Fruit fly (Drosophila melanogaster) whole organism, embryonic: ENCODE results near the gene CG43077.

ENCODE experiments used
- B-H2 ChIP-seq: fragments of 200-800 bp; sonication (Bioruptor generic); optimal IDR thresholded peaks from 2 replicates; lab custom pipeline; 2018; ENCODE audit warnings: missing biosample characterization, mild to moderate bottlenecking, missing genetic modification characterization
- Bgb ChIP-seq: fragments of 200-800 bp; sonication (Bioruptor generic); IDR thresholded peaks from 2 replicates; pipeline ENCODE4 v1.3.6; 2022; ENCODE audit warnings: missing biosample characterization, missing genetic modification characterization; ENCODE audit not compliant: partially characterized antibody
- C15 ChIP-seq: fragments of 200-800 bp; sonication (Bioruptor generic); IDR thresholded peaks from 3 replicates; pipeline ENCODE4 v1.3.6; 2022; ENCODE audit warnings: missing biosample characterization, missing genetic modification characterization
- CG10366 ChIP-seq: fragments of 200-800 bp; sonication (Bioruptor generic); IDR thresholded peaks from 2 replicates; pipeline ENCODE4 v1.3.6; 2022; ENCODE audit warnings: missing biosample characterization, missing genetic modification characterization
- CG11504 ChIP-seq: fragments of 200-800 bp; sonication (Bioruptor generic); optimal IDR thresholded peaks from 3 replicates; lab custom pipeline; 2019; ENCODE audit warnings: missing biosample characterization, mild to moderate bottlenecking, missing genetic modification characterization, moderate library complexity
- CG11696 ChIP-seq: fragments of 200-800 bp; sonication (Bioruptor generic); IDR thresholded peaks from 2 replicates; pipeline ENCODE4 v1.3.6; 2022; ENCODE audit warnings: missing biosample characterization, missing genetic modification characterization
- CG13894 ChIP-seq: fragments of 200-800 bp; sonication (Bioruptor generic); optimal IDR thresholded peaks from 3 replicates; lab custom pipeline; 2018; ENCODE audit warnings: missing biosample characterization, mild to moderate bottlenecking, missing genetic modification characterization, moderate library complexity
- CG1602 ChIP-seq: fragments of 200-800 bp; sonication (Bioruptor generic); optimal IDR thresholded peaks from 3 replicates; lab custom pipeline; 2016; ENCODE audit warnings: missing biosample characterization, missing genetic modification characterization
- CG17829 ChIP-seq: fragments of 200-800 bp; optimal IDR thresholded peaks from 2 replicates; lab custom pipeline; 2019; ENCODE audit warnings: missing biosample characterization, mild to moderate bottlenecking, missing genetic modification characterization, moderate library complexity
- CG18599 ChIP-seq: fragments of 200-800 bp; sonication (Bioruptor generic); optimal IDR thresholded peaks from 3 replicates; lab custom pipeline; 2017; ENCODE audit warnings: missing biosample characterization, missing genetic modification characterization, mild to moderate bottlenecking, moderate library complexity, missing genetic modification reagents
- CG30403 ChIP-seq: fragments of 200-800 bp; sonication (Bioruptor generic); optimal IDR thresholded peaks from 3 replicates; lab custom pipeline; 2016; ENCODE audit warnings: missing biosample characterization, missing genetic modification characterization
- CG4617 ChIP-seq: fragments of 200-800 bp; sonication (Bioruptor generic); optimal IDR thresholded peaks from 3 replicates; lab custom pipeline; 2016; ENCODE audit warnings: missing biosample characterization, missing genetic modification characterization, borderline replicate concordance
- CG6272 ChIP-seq: fragments of 200-800 bp; sonication (Bioruptor generic); IDR thresholded peaks from 2 replicates; pipeline ENCODE4 v1.3.6; 2022; ENCODE audit warnings: missing biosample characterization, missing genetic modification characterization
- CG6654 ChIP-seq: fragments of 200-800 bp; sonication (Bioruptor generic); optimal IDR thresholded peaks from 2 replicates; lab custom pipeline; 2017; ENCODE audit warnings: missing biosample characterization, mild to moderate bottlenecking, missing genetic modification characterization
- CG6765 ChIP-seq: fragments of 200-800 bp; sonication (Bioruptor generic); optimal IDR thresholded peaks from 3 replicates; lab custom pipeline; 2017; ENCODE audit warnings: missing biosample characterization, mild to moderate bottlenecking, missing genetic modification characterization
- CG6791 ChIP-seq: fragments of 200-800 bp; sonication (Bioruptor generic); IDR thresholded peaks from 3 replicates; pipeline ENCODE4 v1.3.6; 2022; ENCODE audit warnings: missing biosample characterization, missing genetic modification characterization; ENCODE audit not compliant: partially characterized antibody
- CG7357 ChIP-seq: fragments of 200-800 bp; sonication (Bioruptor generic); IDR thresholded peaks from 3 replicates; pipeline ENCODE4 v1.3.6; 2022; ENCODE audit warnings: missing biosample characterization, missing genetic modification characterization
- CG7987 ChIP-seq: fragments of 200-800 bp; sonication (Bioruptor generic); optimal IDR thresholded peaks from 2 replicates; lab custom pipeline; 2018; ENCODE audit warnings: missing biosample characterization, mild to moderate bottlenecking, missing genetic modification characterization, moderate library complexity
- CG8388 ChIP-seq: fragments of 200-800 bp; sonication (Bioruptor generic); optimal IDR thresholded peaks from 2 replicates; lab custom pipeline; 2019; ENCODE audit warnings: missing biosample characterization, mild to moderate bottlenecking, missing genetic modification characterization, moderate library complexity
- E2f1 ChIP-seq: fragments of 200-800 bp; sonication (Bioruptor generic); IDR thresholded peaks from 2 replicates; pipeline ENCODE4 v1.3.6; 2022; ENCODE audit warnings: missing biosample characterization, missing genetic modification characterization
- Fer3 ChIP-seq: fragments of 200-800 bp; sonication (Bioruptor generic); optimal IDR thresholded peaks from 2 replicates; lab custom pipeline; 2018; ENCODE audit warnings: missing biosample characterization, mild to moderate bottlenecking, missing genetic modification characterization, moderate library complexity
- Med ChIP-seq: fragments of 200-800 bp; sonication (Bioruptor generic); peaks from one replicate; lab custom pipeline; 2016; ENCODE audit warnings: missing biosample characterization, missing genetic modification characterization, mild to moderate bottlenecking, inconsistent platforms, moderate library complexity
- Poxn ChIP-seq: fragments of 200-800 bp; sonication (Bioruptor generic); IDR thresholded peaks from 2 replicates; pipeline ENCODE4 v1.3.6; 2022; ENCODE audit warnings: missing biosample characterization, missing genetic modification characterization
- Rfx ChIP-seq: fragments of 200-800 bp; sonication (Bioruptor generic); IDR thresholded peaks from 2 replicates; pipeline ENCODE4 v1.3.6; 2022; ENCODE audit warnings: missing biosample characterization, missing genetic modification characterization
- Sox100B ChIP-seq: fragments of 200-800 bp; sonication (Bioruptor generic); optimal IDR thresholded peaks from 3 replicates; lab custom pipeline; 2018; ENCODE audit warnings: missing biosample characterization, mild to moderate bottlenecking, missing genetic modification characterization
- Ssrp ChIP-seq: fragments of 200-800 bp; sonication (Bioruptor generic); optimal IDR thresholded peaks from 2 replicates; lab custom pipeline; 2018; ENCODE audit warnings: missing biosample characterization, mild to moderate bottlenecking, missing genetic modification characterization, moderate library complexity
- al ChIP-seq: fragments of 200-800 bp; sonication (Bioruptor generic); IDR thresholded peaks from 2 replicates; pipeline ENCODE4 v1.3.6; 2022; ENCODE audit warnings: missing biosample characterization, missing genetic modification characterization
- cad ChIP-seq: fragments of >200 bp; optimal IDR thresholded peaks from 2 replicates; lab custom pipeline; 2017; ENCODE audit warnings: missing biosample characterization, missing genetic modification characterization
- chinmo ChIP-seq: fragments of 200-800 bp; sonication (Bioruptor generic); IDR thresholded peaks from 4 replicates; pipeline ENCODE4 v1.3.6; 2022; ENCODE audit warnings: missing biosample characterization, missing genetic modification characterization; ENCODE audit not compliant: partially characterized antibody
- da ChIP-seq: fragments of 200-800 bp; sonication (Bioruptor generic); optimal IDR thresholded peaks from 2 replicates; lab custom pipeline; 2016; ENCODE audit warnings: missing biosample characterization, missing genetic modification characterization
- dm ChIP-seq: fragments of 200-800 bp; sonication (Bioruptor generic); optimal IDR thresholded peaks from 3 replicates; lab custom pipeline; 2016; ENCODE audit warnings: missing biosample characterization, missing genetic modification characterization
- dmrt99B ChIP-seq: fragments of 200-800 bp; sonication (Bioruptor generic); optimal IDR thresholded peaks from 2 replicates; lab custom pipeline; 2018; ENCODE audit warnings: missing biosample characterization, mild to moderate bottlenecking, missing genetic modification characterization, moderate library complexity
- fd3F ChIP-seq: fragments of 200-800 bp; sonication (Bioruptor generic); optimal IDR thresholded peaks from 2 replicates; lab custom pipeline; 2018; ENCODE audit warnings: missing biosample characterization, mild to moderate bottlenecking, missing genetic modification characterization, moderate library complexity
- gem ChIP-seq: fragments of 200-800 bp; sonication (Bioruptor generic); optimal IDR thresholded peaks from 2 replicates; lab custom pipeline; 2019; ENCODE audit warnings: missing biosample characterization, mild to moderate bottlenecking, missing genetic modification characterization, moderate library complexity
- her ChIP-seq: fragments of 200-800 bp; sonication (Bioruptor generic); optimal IDR thresholded peaks from 2 replicates; lab custom pipeline; 2016; ENCODE audit warnings: missing biosample characterization, missing genetic modification characterization
- hkb ChIP-seq, 2 experiments: fragments of 200-800 bp in 1 of 2; fragments of >200 bp in 1 of 2; sonication (Bioruptor generic) in 1 of 2; IDR thresholded peaks in 1 of 2; optimal IDR thresholded peaks in 1 of 2; 2 replicates each; pipeline versions ENCODE4 v1.3.6 to Lab custom; 2017 to 2022; ENCODE audit warnings: missing biosample characterization in 1 of 2, missing genetic modification characterization in 1 of 2
- insv ChIP-seq, 2 experiments: fragments of 200-800 bp; sonication (Bioruptor generic); optimal IDR thresholded peaks; 3 replicates each; lab custom pipeline; 2016 to 2018; ENCODE audit warnings: missing biosample characterization in 2 of 2, missing genetic modification characterization in 2 of 2
- jing ChIP-seq: fragments of 200-800 bp; sonication (Bioruptor generic); optimal IDR thresholded peaks from 2 replicates; lab custom pipeline; 2018; ENCODE audit warnings: missing biosample characterization, mild to moderate bottlenecking, missing genetic modification characterization
- lab ChIP-seq: fragments of 200-800 bp; sonication (Bioruptor generic); optimal IDR thresholded peaks from 3 replicates; lab custom pipeline; 2017; ENCODE audit warnings: missing biosample characterization, missing genetic modification characterization, mild to moderate bottlenecking, moderate library complexity, missing genetic modification reagents
- lov ChIP-seq, 2 experiments: fragments of 200-800 bp in 1 of 2; fragments of >200 bp in 1 of 2; sonication (Bioruptor generic) in 1 of 2; IDR thresholded peaks in 1 of 2; optimal IDR thresholded peaks in 1 of 2; 2 replicates in 1 of 2; 3 replicates in 1 of 2; pipeline versions ENCODE4 v1.3.6 to Lab custom; 2017 to 2022; ENCODE audit warnings: missing biosample characterization in 1 of 2, missing genetic modification characterization in 1 of 2
- maf-S ChIP-seq: fragments of 200-800 bp; sonication (Bioruptor generic); optimal IDR thresholded peaks from 2 replicates; lab custom pipeline; 2016; ENCODE audit warnings: missing biosample characterization, missing genetic modification characterization
- mam ChIP-seq: fragments of 200-800 bp; sonication (Bioruptor generic); optimal IDR thresholded peaks from 3 replicates; lab custom pipeline; 2016; ENCODE audit warnings: missing biosample characterization, missing genetic modification characterization
- oc ChIP-seq: fragments of 200-800 bp; sonication (Bioruptor generic); optimal IDR thresholded peaks from 2 replicates; lab custom pipeline; 2018; ENCODE audit warnings: missing biosample characterization, mild to moderate bottlenecking, missing genetic modification characterization, moderate library complexity
- phol ChIP-seq: fragments of 200-800 bp; sonication (Bioruptor generic); optimal IDR thresholded peaks from 3 replicates; lab custom pipeline; 2018; ENCODE audit warnings: missing biosample characterization, mild to moderate bottlenecking, missing genetic modification characterization, moderate library complexity
- sd ChIP-seq: fragments of 200-800 bp; sonication (Bioruptor generic); optimal IDR thresholded peaks from 3 replicates; lab custom pipeline; 2018; ENCODE audit warnings: missing biosample characterization, mild to moderate bottlenecking, missing genetic modification characterization, moderate library complexity
- zen ChIP-seq: fragments of 200-800 bp; sonication (Bioruptor generic); optimal IDR thresholded peaks from 3 replicates; lab custom pipeline; 2018; ENCODE audit warnings: missing biosample characterization, mild to moderate bottlenecking, missing genetic modification characterization, moderate library complexity
- zf30C ChIP-seq: fragments of 200-800 bp; sonication (Bioruptor generic); optimal IDR thresholded peaks from 3 replicates; lab custom pipeline; 2018; ENCODE audit warnings: missing biosample characterization, mild to moderate bottlenecking, missing genetic modification characterization

Gene CG43077

DNA sequence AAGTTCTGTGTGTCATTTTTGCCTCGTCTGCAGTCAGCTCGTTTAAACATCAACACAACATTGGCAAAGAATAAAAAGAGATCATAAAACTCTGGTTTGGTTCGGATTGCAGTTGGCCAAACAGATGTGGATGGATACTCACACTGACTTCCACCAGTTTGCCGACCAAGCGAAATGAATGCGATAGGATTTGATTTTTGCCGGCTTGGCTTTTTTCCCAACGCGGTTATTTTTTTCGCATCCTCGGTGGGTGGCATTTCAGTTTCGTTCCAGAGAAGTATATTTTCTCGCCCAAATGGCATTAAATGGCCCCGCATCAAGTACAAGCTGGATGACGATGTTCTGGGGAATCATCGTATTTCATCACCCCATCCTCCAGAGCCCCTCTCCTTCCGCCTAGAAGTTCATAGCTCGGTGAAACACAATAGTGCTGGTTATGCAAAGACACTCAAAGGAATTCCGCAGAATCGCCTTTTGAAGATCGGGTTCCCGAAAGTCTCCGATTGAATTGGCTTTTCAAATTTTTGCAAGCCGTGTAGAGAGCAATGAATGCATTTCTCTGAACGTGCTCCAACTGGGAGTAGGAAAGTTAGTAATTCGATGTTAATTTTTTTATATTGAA is 42.3 kb upstream of the CG43077 start:
- TF ChIP-seq CG8388 (peak; percentile 71), Poxn (GFP tag; lab: Robert Waterston, UW) (no peak)

DNA sequence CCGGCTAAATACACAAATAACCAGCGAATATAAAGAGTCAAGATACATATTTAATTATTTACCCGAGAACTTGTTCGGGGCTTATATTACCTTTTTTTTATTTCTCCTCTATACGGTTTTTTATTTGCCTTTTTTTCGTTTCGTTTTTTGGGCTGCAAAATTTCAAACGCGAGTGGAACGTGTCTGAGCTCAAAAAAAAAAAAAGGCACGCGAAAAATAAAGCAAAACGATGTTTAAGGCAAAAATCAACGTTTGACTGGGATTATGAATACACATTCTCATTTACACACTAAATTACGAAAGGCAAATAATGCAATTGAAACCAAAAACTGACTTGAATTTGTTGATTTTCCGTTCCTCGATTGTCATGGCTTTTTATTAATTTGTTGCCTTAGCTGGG is 41.4 kb upstream of the CG43077 start:
- TF ChIP-seq zen (tag; lab: Kevin White, UChicago): no peak
- TF ChIP-seq lab: peak; percentile 21
- peak; percentile 32 for TF ChIP-seq CG13894 (tag; lab: Kevin White, UChicago)
- TF ChIP-seq maf-S: no peak
- TF ChIP-seq C15 (GFP tag; lab: Robert Waterston, UW): no peak
- TF ChIP-seq CG7357 (GFP tag; lab: Robert Waterston, UW): no peak
- TF ChIP-seq dmrt99B (tag; lab: Kevin White, UChicago): no peak
- TF ChIP-seq chinmo: 0 out of 4 replicates have a peak, but pooled peaks have one; percentile 46
- no peak for TF ChIP-seq CG11696
- no peak for TF ChIP-seq CG4617 (GFP tag; lab: Kevin White, UChicago)
- TF ChIP-seq CG18599: no peak
- peak; percentile 26 for TF ChIP-seq sd (tag; lab: Kevin White, UChicago)
- TF ChIP-seq Med (GFP tag; lab: Kevin White, UChicago): peak; percentile 54
- TF ChIP-seq CG6272 (GFP tag; lab: Robert Waterston, UW): no peak
- TF ChIP-seq B-H2: peak; percentile 4
- no peak for TF ChIP-seq jing (GFP tag; lab: Kevin White, UChicago)
- TF ChIP-seq CG1602 (GFP tag; lab: Kevin White, UChicago): no peak
- TF ChIP-seq al (GFP tag; lab: Robert Waterston, UW): no peak

DNA sequence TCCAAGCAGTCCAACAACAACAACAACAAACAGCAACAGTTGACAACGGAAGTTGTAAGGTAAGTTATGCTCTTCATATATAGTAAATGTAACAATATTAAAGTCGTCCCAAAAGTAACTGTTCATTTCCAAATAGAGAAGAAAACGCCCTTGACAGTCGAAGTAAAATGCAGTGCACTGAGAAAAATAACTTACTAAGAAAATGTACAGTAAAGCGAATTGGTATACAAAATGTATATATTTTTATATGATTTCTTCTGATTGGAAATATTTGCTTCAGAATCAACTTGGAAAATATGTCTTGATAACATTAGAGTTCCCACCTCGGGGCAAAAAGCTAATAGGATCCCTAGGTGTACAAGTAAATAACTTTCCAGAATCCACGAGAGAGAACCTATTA is 39.7 kb upstream of the CG43077 start:
- peak in 1 of 2 experiments; percentile 82 for TF ChIP-seq insv (GFP tag; optimal IDR thresholded peaks at IDR 0.05; lab: Kevin White, UChicago)
- no peak for TF ChIP-seq Rfx
- no peak for TF ChIP-seq da (GFP tag; lab: Kevin White, UChicago)
- TF ChIP-seq Ssrp (tag; lab: Kevin White, UChicago): peak; percentile 12
- no peak for TF ChIP-seq CG10366 (GFP tag; lab: Robert Waterston, UW)
- TF ChIP-seq E2f1: no peak
- peak; percentile 11 for TF ChIP-seq phol
- TF ChIP-seq CG11696: no peak
- TF ChIP-seq dm: no peak
- TF ChIP-seq CG30403 (GFP tag; lab: Kevin White, UChicago): no peak
- TF ChIP-seq oc (tag; lab: Kevin White, UChicago): no peak
- no peak for TF ChIP-seq lov (optimal IDR thresholded peaks at IDR 0.05; lab: Kevin White, UChicago)
- no peak for TF ChIP-seq lov (GFP tag; IDR thresholded peaks at IDR 0.05; lab: Robert Waterston, UW)
- peak; percentile 11 for TF ChIP-seq CG11504 (tag; lab: Kevin White, UChicago)
- no peak for TF ChIP-seq Sox100B (GFP tag; lab: Kevin White, UChicago)
- TF ChIP-seq fd3F (GFP tag; lab: Kevin White, UChicago): no peak
- TF ChIP-seq CG6765: no peak
- peak; percentile 22 for TF ChIP-seq zf30C (GFP tag; lab: Kevin White, UChicago)
- TF ChIP-seq hkb (optimal IDR thresholded peaks at IDR 0.05; lab: Kevin White, UChicago): no peak
- no peak for TF ChIP-seq hkb (GFP tag; IDR thresholded peaks at IDR 0.05; lab: Robert Waterston, UW)
- no peak for TF ChIP-seq CG7987 (GFP tag; lab: Kevin White, UChicago)
- TF ChIP-seq CG6654: no peak
- no peak for TF ChIP-seq Poxn (GFP tag; lab: Robert Waterston, UW)
- no peak for TF ChIP-seq CG17829 (tag; lab: Kevin White, UChicago)
- no peak for TF ChIP-seq Bgb
- no peak for TF ChIP-seq CG6791 (GFP tag; lab: Robert Waterston, UW)
- no peak for TF ChIP-seq her
- TF ChIP-seq cad: no peak
- TF ChIP-seq mam (GFP tag; lab: Kevin White, UChicago): no peak
- no peak for TF ChIP-seq Fer3 (tag; lab: Kevin White, UChicago)
- peak; percentile 43 for TF ChIP-seq gem
